Worm (Caenorhabditis elegans) whole organism, midembryonic: ENCODE results near the gene sdz-36.

Experiments
- T22C8.4 ChIP-seq: fragments of 200-800 bp; sonication (Bioruptor generic); IDR thresholded peaks from 2 replicates; pipeline ENCODE4 v1.3.6; 2022; ENCODE audit warnings: missing genetic modification characterization, missing compliant biosample characterization
- cog-1 ChIP-seq: sonication (generic microtip); optimal IDR thresholded peaks from 2 replicates; lab custom pipeline; 2016; ENCODE audit warnings: missing genetic modification characterization, missing compliant biosample characterization
- flt-1 ChIP-seq: fragments of 200-800 bp; sonication (Bioruptor generic); IDR thresholded peaks from 2 replicates; pipeline ENCODE4 v1.3.6; 2022; ENCODE audit warnings: missing genetic modification characterization, missing compliant biosample characterization
- klf-2 ChIP-seq: fragments of 200-800 bp; sonication (Bioruptor generic); conservative IDR thresholded peaks from 2 replicates; pipeline ENCODE4 v1.3.6; 2022; ENCODE audit warnings: missing genetic modification reagents, missing genetic modification characterization, missing compliant biosample characterization
- med-1 ChIP-seq: sonication (generic microtip); optimal IDR thresholded peaks from 2 replicates; lab custom pipeline; 2017; ENCODE audit warnings: missing genetic modification characterization, mild to moderate bottlenecking, missing compliant biosample characterization, antibody characterized with exemption, missing genetic modification reagents; ENCODE audit not compliant: insufficient read depth
- ref-1 ChIP-seq: fragments of 200-800 bp; sonication (Bioruptor generic); conservative IDR thresholded peaks from 2 replicates; pipeline ENCODE4 v1.3.6; 2022; ENCODE audit warnings: missing genetic modification reagents, missing genetic modification characterization, missing compliant biosample characterization
- tab-1 ChIP-seq: fragments of 200-800 bp; sonication (Bioruptor generic); IDR thresholded peaks from 2 replicates; pipeline ENCODE4 v1.3.6; 2022; ENCODE audit warnings: missing genetic modification characterization, missing compliant biosample characterization
- ztf-23 ChIP-seq: fragments of 200-800 bp; sonication (Bioruptor generic); IDR thresholded peaks from 2 replicates; pipeline ENCODE4 v1.3.6; 2022; ENCODE audit warnings: missing genetic modification reagents, missing genetic modification characterization, missing compliant biosample characterization
- ztf-29 ChIP-seq: fragments of 200-800 bp; sonication (Bioruptor generic); IDR thresholded peaks from 2 replicates; pipeline ENCODE4 v1.3.6; 2022; ENCODE audit warnings: missing genetic modification reagents, missing genetic modification characterization, missing compliant biosample characterization

Gene sdz-36

ce11 chrIV:9739001-9739400 is 48.3 kb downstream of the sdz-36 start:
- TF ChIP-seq ztf-29 (GFP tag; lab: Robert Waterston, UW) (no peak), tab-1 (GFP tag; lab: Robert Waterston, UW) (no peak), T22C8.4 (no peak), cog-1 (tag; lab: Kevin White, UChicago) (no peak), ztf-23 (no peak), med-1 (GFP tag; lab: Kevin White, UChicago) (no peak), klf-2 (no peak), ref-1 (no peak), flt-1 (GFP tag; lab: Robert Waterston, UW) (no peak)
